Worm (Caenorhabditis elegans) whole organism, L4/young adult: ENCODE data around the gene Y66D12A.30.

Experiments used
- W03F9.2 ChIP-seq: fragments of 150-350 bp; optimal IDR thresholded peaks from 2 replicates; lab custom pipeline; 2014; ENCODE audit warnings: missing biosample characterization, missing genetic modification characterization
- dao-5 ChIP-seq: sonication (generic microtip); optimal IDR thresholded peaks from 2 replicates; lab custom pipeline; 2016; ENCODE audit warnings: missing genotype, missing genetic modification characterization, moderate library complexity, missing compliant biosample characterization
- him-1 ChIP-seq: sonication (generic microtip); optimal IDR thresholded peaks from 2 replicates; lab custom pipeline; 2016; ENCODE audit warnings: missing genotype, missing genetic modification reagents, missing genetic modification characterization, missing compliant biosample characterization

Y66D12A.30 gene

DNA sequence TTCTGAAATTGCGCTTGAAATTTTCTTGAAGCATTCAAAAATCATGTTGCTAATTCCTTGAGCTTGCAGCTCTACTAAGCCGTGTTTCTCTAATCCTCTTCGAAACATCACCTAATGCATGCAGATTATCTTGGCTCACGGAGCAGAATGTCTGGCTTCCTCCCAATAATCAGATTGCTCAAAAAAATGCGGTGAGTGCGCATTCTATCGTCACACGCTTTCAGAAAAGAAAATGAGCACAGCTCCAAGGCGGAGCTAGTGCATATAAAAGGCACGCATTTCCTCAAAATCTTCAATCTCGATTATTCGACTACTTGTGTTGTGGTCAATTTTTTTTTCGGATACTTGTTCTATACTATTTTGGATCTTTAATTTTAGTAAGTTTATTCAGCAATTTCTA lies 31.7 kb downstream of the Y66D12A.30 start:
- TF ChIP-seq W03F9.2 (tag; lab: Kevin White, UChicago) = no peak
- no peak for TF ChIP-seq him-1 (tag; lab: Kevin White, UChicago)
- no peak for TF ChIP-seq dao-5 (tag; lab: Kevin White, UChicago)

DNA sequence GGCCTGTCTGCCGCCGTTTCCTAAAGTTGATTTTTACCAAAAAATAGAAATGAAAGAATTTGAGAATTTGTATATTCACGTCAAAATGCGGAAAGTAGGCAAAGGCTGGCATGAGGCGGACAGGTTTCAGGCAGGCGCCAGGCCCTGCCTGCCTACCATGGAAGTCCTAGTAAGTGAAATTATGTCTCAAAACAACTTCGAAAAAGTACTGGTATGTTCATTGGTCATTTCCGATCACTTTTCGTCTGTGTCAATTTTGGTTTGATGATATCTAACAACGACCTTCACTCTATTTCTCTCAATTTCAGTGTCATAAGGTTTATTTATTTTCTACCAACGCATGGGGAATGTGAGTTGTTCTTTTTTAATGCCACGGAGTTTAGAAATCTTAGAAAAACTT lies 40.5 kb downstream of the Y66D12A.30 start, which contains the start of gene faah-6:
Gene faah-6 (plus strand): TSS at position 301 of the 400 bp plus-strand sequence.
- TF ChIP-seq dao-5 (tag; lab: Kevin White, UChicago) (no peak), him-1 (tag; lab: Kevin White, UChicago) (no peak), W03F9.2 (tag; lab: Kevin White, UChicago) (no peak)

DNA sequence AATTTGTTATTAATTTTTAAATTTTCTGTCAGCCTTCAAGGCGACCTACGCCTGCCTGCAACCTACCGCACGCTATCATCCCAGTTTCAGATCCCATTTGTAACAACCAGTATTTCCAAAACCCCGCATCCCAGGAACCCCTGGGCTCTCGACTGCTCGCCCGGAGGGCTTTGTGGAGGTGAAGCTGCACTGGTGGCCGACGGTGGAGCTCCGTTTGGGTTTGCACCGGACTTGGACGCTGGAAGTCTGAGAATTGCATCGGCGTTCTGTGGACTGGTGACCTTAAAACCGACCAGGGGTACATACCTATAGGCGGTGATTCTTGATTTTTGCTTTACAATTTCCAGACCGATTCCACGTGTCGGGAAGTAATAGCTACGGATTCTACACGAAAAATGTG lies 41.8 kb downstream of the Y66D12A.30 start:
- TF ChIP-seq dao-5 (tag; lab: Kevin White, UChicago) = no peak
- TF ChIP-seq him-1 (tag; lab: Kevin White, UChicago) = no peak
- no peak for TF ChIP-seq W03F9.2 (tag; lab: Kevin White, UChicago)

DNA sequence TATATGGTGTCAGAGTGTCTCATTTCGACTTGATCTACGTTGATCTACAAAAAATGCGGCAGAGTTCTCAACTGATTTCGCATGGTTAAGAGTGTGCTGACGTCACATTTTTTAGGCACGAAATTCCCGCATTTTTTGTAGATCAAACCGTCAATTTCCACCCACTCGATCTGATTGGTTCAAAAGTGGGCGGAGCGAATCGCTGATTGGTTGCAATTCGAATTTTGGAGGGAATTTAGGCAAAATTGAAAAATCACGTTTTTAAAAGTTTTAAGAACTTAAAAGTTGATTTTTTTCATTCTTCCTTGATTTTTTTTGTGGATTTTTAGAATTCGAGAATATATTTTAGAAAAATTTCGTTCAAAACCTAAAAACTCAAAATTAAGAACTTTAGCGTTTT lies 46.7 kb downstream of the Y66D12A.30 start:
- TF ChIP-seq him-1 (tag; lab: Kevin White, UChicago) (no peak), W03F9.2 (tag; lab: Kevin White, UChicago) (no peak), dao-5 (tag; lab: Kevin White, UChicago) (no peak)

DNA sequence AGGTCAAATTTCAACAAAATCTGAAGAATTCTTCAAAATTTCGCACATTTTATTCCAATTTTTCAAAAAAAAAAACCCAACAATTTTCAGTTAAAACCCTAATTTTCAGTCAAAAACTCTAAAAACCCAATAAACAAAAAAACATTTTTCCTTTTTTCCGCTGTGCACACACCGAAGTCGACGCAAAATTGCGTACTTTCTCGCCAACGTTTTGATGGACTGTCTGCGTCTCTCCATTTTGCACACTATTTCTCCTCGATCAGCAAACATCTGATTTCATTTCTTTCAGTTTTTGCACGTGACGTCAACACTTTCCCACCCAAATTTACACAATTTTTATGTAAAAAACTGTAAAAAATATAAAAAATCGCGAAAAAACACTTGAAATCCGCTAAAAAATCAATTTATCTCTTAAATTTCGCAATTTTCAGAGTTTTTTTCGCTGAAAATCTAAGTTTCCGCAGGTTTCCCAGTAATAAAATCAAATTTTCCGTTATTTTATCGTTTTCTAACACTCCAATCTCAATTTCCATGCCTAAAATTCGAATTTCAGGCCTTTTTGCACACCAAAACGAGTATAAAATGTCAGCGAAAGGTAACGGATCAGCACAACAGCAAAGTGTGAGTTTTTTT lies 47.6 kb downstream of the Y66D12A.30 start, which contains the start of gene crh-1:
Gene crh-1 (plus strand): TSS at position 583 of the 633 bp plus-strand sequence.
- TF ChIP-seq him-1 (tag; lab: Kevin White, UChicago) (peak; percentile 33), W03F9.2 (tag; lab: Kevin White, UChicago) (peak; percentile 83), dao-5 (tag; lab: Kevin White, UChicago) (no peak)

DNA sequence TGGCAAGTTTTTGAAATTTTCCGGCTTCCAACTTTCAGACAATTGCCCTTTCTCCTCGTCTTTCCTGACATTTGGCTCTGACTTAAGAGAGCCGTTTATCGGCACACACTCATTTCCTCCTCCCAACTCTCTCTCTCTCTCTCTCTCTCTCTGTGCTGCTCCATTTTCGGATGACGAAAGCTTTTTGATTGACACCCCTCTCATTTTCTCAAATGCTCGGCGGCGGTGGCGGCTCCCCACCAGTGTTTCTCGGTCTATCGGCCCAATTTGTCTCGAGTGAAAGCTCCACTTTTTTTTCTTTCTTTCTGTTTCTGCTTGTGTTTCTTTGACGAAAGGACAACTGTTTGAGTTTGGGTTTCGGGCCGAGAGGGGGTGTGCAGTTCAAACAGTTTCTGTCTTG lies 50.1 kb downstream of the Y66D12A.30 start:
- TF ChIP-seq dao-5 (tag; lab: Kevin White, UChicago) = no peak
- no peak for TF ChIP-seq him-1 (tag; lab: Kevin White, UChicago)
- no peak for TF ChIP-seq W03F9.2 (tag; lab: Kevin White, UChicago)

DNA sequence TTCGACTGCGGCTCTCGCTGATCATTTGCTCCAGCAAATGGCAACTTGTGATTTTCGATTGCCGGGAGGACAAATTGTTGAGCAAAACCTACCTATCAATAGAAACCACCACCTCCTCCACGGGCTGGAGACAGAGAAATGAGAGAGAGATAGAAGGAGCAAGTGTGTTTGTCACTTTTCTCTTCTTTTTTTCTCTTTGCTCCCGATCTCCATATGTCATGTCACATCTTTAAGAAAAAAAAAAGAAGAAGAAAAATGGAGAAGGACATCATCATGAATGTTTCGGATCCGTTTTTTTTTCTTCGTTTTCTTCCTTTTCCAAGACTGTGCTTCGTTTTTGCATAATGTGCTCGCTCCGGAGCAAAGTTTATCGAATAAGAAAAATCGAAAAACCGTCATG lies 51.1 kb downstream of the Y66D12A.30 start:
- TF ChIP-seq W03F9.2 (tag; lab: Kevin White, UChicago) = no peak
- no peak for TF ChIP-seq dao-5 (tag; lab: Kevin White, UChicago)
